Worm (Caenorhabditis elegans) whole organism, L4 larva: ENCODE measurements around the gene B0491.6.

Source experiments
- F26F4.8 ChIP-seq: fragments of 200-800 bp; sonication (Bioruptor generic); conservative IDR thresholded peaks from 2 replicates; pipeline ENCODE4 v1.3.6; 2022; ENCODE audit warnings: missing genetic modification characterization, missing compliant biosample characterization
- R02D3.7 ChIP-seq: fragments of 150-350 bp; sonication (generic microtip); optimal IDR thresholded peaks from 3 replicates; lab custom pipeline; 2014; ENCODE audit warnings: missing biosample characterization, missing genetic modification characterization
- T20F7.1 ChIP-seq: fragments of 200-800 bp; sonication (Bioruptor generic); optimal IDR thresholded peaks from 2 replicates; lab custom pipeline; 2018; ENCODE audit warnings: mild to moderate bottlenecking, missing genetic modification characterization, missing compliant biosample characterization
- ZK337.2 ChIP-seq: fragments of 200-800 bp; sonication (Bioruptor generic); IDR thresholded peaks from 2 replicates; pipeline ENCODE4 v1.3.6; 2022; ENCODE audit warnings: missing genetic modification reagents, missing genetic modification characterization, missing compliant biosample characterization
- aha-1 ChIP-seq: fragments of 150-350 bp; peaks from one replicate; lab custom pipeline; 2014; ENCODE audit warnings: missing biosample characterization, missing genetic modification characterization
- ceh-20 ChIP-seq: fragments of 200-800 bp; sonication (Bioruptor generic); IDR thresholded peaks from 2 replicates; pipeline ENCODE4 v1.3.6; 2022; ENCODE audit warnings: missing genetic modification reagents, missing genetic modification characterization, missing compliant biosample characterization
- ceh-28 ChIP-seq: fragments of 150-350 bp; optimal IDR thresholded peaks from 2 replicates; lab custom pipeline; 2014; ENCODE audit warnings: missing biosample characterization, missing genetic modification reagents, missing genetic modification characterization
- ceh-32 ChIP-seq: sonication (generic microtip); optimal IDR thresholded peaks from 2 replicates; lab custom pipeline; 2016; ENCODE audit warnings: mild to moderate bottlenecking, missing genetic modification characterization, missing compliant biosample characterization; ENCODE audit not compliant: poor library complexity
- ceh-62 ChIP-seq: sonication (generic microtip); optimal IDR thresholded peaks from 2 replicates; lab custom pipeline; 2017; ENCODE audit warnings: missing biosample characterization, missing genetic modification characterization
- ceh-82 ChIP-seq: sonication (generic microtip); optimal IDR thresholded peaks from 2 replicates; lab custom pipeline; 2017; ENCODE audit warnings: missing biosample characterization, missing genetic modification characterization
- ces-1 ChIP-seq: fragments of 150-350 bp; sonication (generic microtip); optimal IDR thresholded peaks from 4 replicates; lab custom pipeline; 2014; ENCODE audit warnings: missing biosample characterization, missing genetic modification reagents, missing genetic modification characterization
- cey-2 ChIP-seq: sonication (generic microtip); optimal IDR thresholded peaks from 3 replicates; lab custom pipeline; 2017; ENCODE audit warnings: missing genetic modification characterization, mild to moderate bottlenecking, missing compliant biosample characterization, antibody characterized with exemption, borderline replicate concordance; ENCODE audit not compliant: insufficient read depth
- ctbp-1 ChIP-seq: fragments of 200-800 bp; sonication (Bioruptor generic); IDR thresholded peaks from 2 replicates; pipeline ENCODE4 v1.3.6; 2022; ENCODE audit warnings: missing genetic modification reagents, missing genetic modification characterization, missing compliant biosample characterization
- daf-16 ChIP-seq, 3 experiments: sonication (generic microtip); optimal IDR thresholded peaks; 2 replicates each; lab custom pipeline; 2016 to 2017; ENCODE audit warnings: missing genetic modification characterization in 3 of 3, missing genetic modification reagents in 3 of 3, mild to moderate bottlenecking in 2 of 3, missing compliant biosample characterization in 2 of 3, missing biosample characterization in 1 of 3, moderate library complexity in 1 of 3
- dpl-1 ChIP-seq: fragments of 150-350 bp; optimal IDR thresholded peaks from 2 replicates; lab custom pipeline; 2014; ENCODE audit warnings: missing biosample characterization, missing genetic modification reagents, missing genetic modification characterization
- duxl-1 ChIP-seq: sonication (generic microtip); optimal IDR thresholded peaks from 2 replicates; lab custom pipeline; 2016; ENCODE audit warnings: mild to moderate bottlenecking, missing genetic modification characterization, moderate library complexity, missing compliant biosample characterization; ENCODE audit not compliant: poor library complexity
- egl-43 ChIP-seq: fragments of 200-800 bp; sonication (Bioruptor generic); IDR thresholded peaks from 2 replicates; pipeline ENCODE4 v1.3.6; 2022; ENCODE audit warnings: missing genetic modification reagents, missing genetic modification characterization, missing compliant biosample characterization
- fkh-10 ChIP-seq: fragments of 150-350 bp; optimal IDR thresholded peaks from 2 replicates; lab custom pipeline; 2014; ENCODE audit warnings: missing biosample characterization, missing genetic modification reagents, missing genetic modification characterization
- hif-1 ChIP-seq, 2 experiments: sonication (generic microtip); optimal IDR thresholded peaks; 2 replicates each; lab custom pipeline; 2016 to 2017; ENCODE audit warnings: missing compliant biosample characterization in 2 of 2, missing genetic modification characterization in 2 of 2, missing genetic modification reagents in 2 of 2, missing genotype in 2 of 2, mild to moderate bottlenecking in 1 of 2
- hlh-11 ChIP-seq: fragments of 200-800 bp; sonication (Bioruptor generic); optimal IDR thresholded peaks from 2 replicates; lab custom pipeline; 2018; ENCODE audit warnings: mild to moderate bottlenecking, missing genetic modification characterization, missing compliant biosample characterization
- hlh-30 ChIP-seq: sonication (generic microtip); optimal IDR thresholded peaks from 2 replicates; lab custom pipeline; 2017; ENCODE audit warnings: antibody characterized with exemption, mild to moderate bottlenecking, missing genetic modification characterization, missing compliant biosample characterization; ENCODE audit not compliant: insufficient read depth
- lin-1 ChIP-seq: fragments of 200-800 bp; sonication (Bioruptor generic); IDR thresholded peaks from 2 replicates; pipeline ENCODE4 v1.3.6; 2022; ENCODE audit warnings: missing genetic modification reagents, missing genetic modification characterization, missing compliant biosample characterization
- lin-13 ChIP-seq: fragments of 150-350 bp; optimal IDR thresholded peaks from 2 replicates; lab custom pipeline; 2014; ENCODE audit warnings: missing biosample characterization, missing genetic modification reagents, missing genetic modification characterization
- lin-15B ChIP-seq: fragments of 150-350 bp; sonication (generic microtip); optimal IDR thresholded peaks from 3 replicates; lab custom pipeline; 2014; ENCODE audit warnings: missing biosample characterization, missing genetic modification characterization
- lin-38 ChIP-seq: fragments of 200-800 bp; sonication (Bioruptor generic); IDR thresholded peaks from 2 replicates; pipeline ENCODE4 v1.3.6; 2022; ENCODE audit warnings: missing genetic modification reagents, missing genetic modification characterization, missing compliant biosample characterization
- lin-39 ChIP-seq: fragments of 150-350 bp; optimal IDR thresholded peaks from 2 replicates; lab custom pipeline; 2014; ENCODE audit warnings: missing biosample characterization, missing genetic modification reagents, missing genetic modification characterization
- lir-3 ChIP-seq: sonication (generic microtip); optimal IDR thresholded peaks from 2 replicates; lab custom pipeline; 2016; ENCODE audit warnings: mild to moderate bottlenecking, missing genetic modification characterization, missing compliant biosample characterization
- madf-9 ChIP-seq: fragments of 200-800 bp; sonication (Bioruptor generic); conservative IDR thresholded peaks from 2 replicates; pipeline ENCODE4 v1.3.6; 2022; ENCODE audit warnings: missing genetic modification reagents, missing genetic modification characterization, missing compliant biosample characterization
- mdl-1 ChIP-seq, 2 experiments: fragments of 150-350 bp in 1 of 2; sonication (generic microtip) in 1 of 2; optimal IDR thresholded peaks; 2 replicates each; lab custom pipeline; 2014 to 2017; ENCODE audit warnings: missing biosample characterization in 2 of 2, missing genetic modification characterization in 2 of 2
- mes-2 ChIP-seq: sonication (generic microtip); optimal IDR thresholded peaks from 2 replicates; lab custom pipeline; 2016; ENCODE audit warnings: missing genotype, mild to moderate bottlenecking, missing genetic modification characterization, missing compliant biosample characterization; ENCODE audit not compliant: poor library complexity, severe bottlenecking
- nhr-10 ChIP-seq: fragments of 150-350 bp; optimal IDR thresholded peaks from 2 replicates; lab custom pipeline; 2014; ENCODE audit warnings: missing biosample characterization, missing genetic modification characterization
- nhr-102 ChIP-seq: sonication (generic microtip); optimal IDR thresholded peaks from 2 replicates; lab custom pipeline; 2016; ENCODE audit warnings: mild to moderate bottlenecking, missing genetic modification characterization, moderate library complexity, missing compliant biosample characterization
- nhr-11 ChIP-seq: fragments of 150-350 bp; optimal IDR thresholded peaks from 2 replicates; lab custom pipeline; 2014; ENCODE audit warnings: missing biosample characterization, missing genetic modification characterization
- nhr-237 ChIP-seq: sonication (generic microtip); optimal IDR thresholded peaks from 2 replicates; lab custom pipeline; 2017; ENCODE audit warnings: missing biosample characterization, missing genetic modification characterization
- nhr-28 ChIP-seq: fragments of 150-350 bp; optimal IDR thresholded peaks from 2 replicates; lab custom pipeline; 2014; ENCODE audit warnings: missing biosample characterization, missing genetic modification characterization
- nhr-41 ChIP-seq: fragments of 200-800 bp; sonication (Bioruptor generic); IDR thresholded peaks from 2 replicates; pipeline ENCODE4 v1.3.6; 2022; ENCODE audit warnings: missing genetic modification reagents, missing genetic modification characterization, missing compliant biosample characterization
- nhr-42 ChIP-seq: fragments of 200-800 bp; sonication (Bioruptor generic); IDR thresholded peaks from 2 replicates; pipeline ENCODE4 v1.3.6; 2022; ENCODE audit warnings: missing genetic modification characterization, missing compliant biosample characterization
- nhr-48 ChIP-seq: sonication (generic microtip); optimal IDR thresholded peaks from 2 replicates; lab custom pipeline; 2016; ENCODE audit warnings: mild to moderate bottlenecking, missing genetic modification characterization, missing compliant biosample characterization
- nhr-76 ChIP-seq: fragments of 150-350 bp; optimal IDR thresholded peaks from 2 replicates; lab custom pipeline; 2014; ENCODE audit warnings: missing biosample characterization, missing genetic modification characterization
- php-3 ChIP-seq: fragments of 200-800 bp; sonication (Bioruptor generic); IDR thresholded peaks from 2 replicates; pipeline ENCODE4 v1.3.6; 2022; ENCODE audit warnings: missing genetic modification reagents, missing genetic modification characterization, missing compliant biosample characterization
- saeg-2 ChIP-seq: fragments of 200-800 bp; sonication (Bioruptor generic); IDR thresholded peaks from 2 replicates; pipeline ENCODE4 v1.3.6; 2022; ENCODE audit warnings: missing genetic modification reagents, missing genetic modification characterization, missing compliant biosample characterization
- skn-1 ChIP-seq: fragments of 150-350 bp; optimal IDR thresholded peaks from 2 replicates; lab custom pipeline; 2014; ENCODE audit warnings: missing biosample characterization, missing genetic modification characterization
- spr-3 ChIP-seq: fragments of 200-800 bp; sonication (Bioruptor generic); optimal IDR thresholded peaks from 2 replicates; lab custom pipeline; 2018; ENCODE audit warnings: mild to moderate bottlenecking, missing genetic modification characterization, missing compliant biosample characterization
- tag-97 ChIP-seq: fragments of 200-800 bp; sonication (Bioruptor generic); IDR thresholded peaks from 2 replicates; pipeline ENCODE4 v1.3.6; 2022; ENCODE audit warnings: missing genetic modification characterization, missing compliant biosample characterization
- unc-39 ChIP-seq: sonication (generic microtip); optimal IDR thresholded peaks from 2 replicates; lab custom pipeline; 2017; ENCODE audit warnings: missing biosample characterization, missing genetic modification characterization
- unc-62 ChIP-seq, 3 experiments: fragments of 150-350 bp in 1 of 3; sonication (generic microtip); optimal IDR thresholded peaks in 2 of 3; peaks in 1 of 3; 1 replicate in 1 of 3; 2 replicates in 2 of 3; lab custom pipeline; 2014 to 2017; ENCODE audit warnings: missing biosample characterization in 3 of 3, missing genetic modification characterization in 3 of 3, missing genetic modification reagents in 3 of 3, missing genotype in 1 of 3
- zip-11 ChIP-seq: fragments of 200-800 bp; sonication (Bioruptor generic); IDR thresholded peaks from 2 replicates; pipeline ENCODE4 v1.3.6; 2022; ENCODE audit warnings: missing genetic modification characterization, missing compliant biosample characterization
- zip-2 ChIP-seq: fragments of 150-350 bp; optimal IDR thresholded peaks from 2 replicates; lab custom pipeline; 2014; ENCODE audit warnings: missing biosample characterization, missing genetic modification characterization
- ztf-11 ChIP-seq: fragments of 150-350 bp; optimal IDR thresholded peaks from 2 replicates; lab custom pipeline; 2014; ENCODE audit warnings: missing biosample characterization, missing genetic modification characterization
- ztf-7 ChIP-seq: fragments of 150-350 bp; optimal IDR thresholded peaks from 2 replicates; lab custom pipeline; 2014; ENCODE audit warnings: missing biosample characterization, missing genetic modification characterization

Gene B0491.6

DNA sequence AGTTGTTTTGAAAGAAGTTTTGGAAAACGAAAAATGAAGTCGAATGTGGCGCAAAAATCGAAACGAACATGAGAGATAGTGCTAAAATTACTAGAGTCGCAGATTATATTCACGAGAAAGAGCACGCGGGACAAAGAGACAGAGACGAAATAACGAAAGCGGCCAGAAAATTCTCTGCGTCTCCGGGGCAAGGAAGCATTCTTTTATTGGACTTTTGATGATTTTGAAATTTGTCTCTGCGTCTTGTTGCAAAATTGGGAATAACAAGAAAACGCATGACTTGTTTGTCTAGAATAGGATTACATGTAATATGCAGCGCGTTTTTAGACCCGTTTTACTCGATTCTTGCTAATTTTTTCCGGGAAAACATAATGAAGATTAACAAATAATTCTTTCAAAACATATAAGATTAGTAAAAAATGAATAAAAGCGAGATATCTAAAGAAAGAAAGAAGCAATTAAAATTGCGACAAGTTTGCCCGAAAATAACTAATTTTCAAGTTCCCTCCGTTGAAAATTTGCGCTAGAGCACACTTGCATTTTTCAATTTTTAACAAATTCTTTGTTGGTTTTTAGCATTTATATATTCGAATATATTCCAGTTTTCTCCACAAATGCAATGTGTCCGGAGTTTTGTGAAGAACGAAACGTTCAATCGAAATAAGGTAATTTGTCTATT, at the start of gene B0491.6, which contains the start of gene pigm-1 (continued):
- no peak for TF ChIP-seq php-3
- no peak for TF ChIP-seq nhr-102 (tag; lab: Kevin White, UChicago)
- TF ChIP-seq lin-13 (GFP tag; lab: Kevin White, UChicago) = no peak
- TF ChIP-seq nhr-41 = no peak
- TF ChIP-seq F26F4.8 (GFP tag; lab: Robert Waterston, UW) = no peak
- no peak for TF ChIP-seq cey-2
- no peak for TF ChIP-seq ceh-28 (tag; lab: Kevin White, UChicago)
- no peak for TF ChIP-seq ztf-11
- TF ChIP-seq unc-62 (GFP tag; optimal IDR thresholded peaks at IDR 0.05 in 1 of 2; lab: Kevin White, UChicago) = peak in 1 of 2 experiments; percentile 83
- TF ChIP-seq unc-62 (tag; optimal IDR thresholded peaks at IDR 0.05; lab: Kevin White, UChicago) = no peak
- no peak for TF ChIP-seq lir-3
- TF ChIP-seq ceh-62 (tag; lab: Kevin White, UChicago) = no peak
- peak; percentile 63 for TF ChIP-seq ces-1
- peak; percentile 76 for TF ChIP-seq lin-38 (GFP tag; lab: Robert Waterston, UW)
- TF ChIP-seq ceh-20 (GFP tag; lab: Robert Waterston, UW) = no peak
- TF ChIP-seq ctbp-1 (GFP tag; lab: Robert Waterston, UW) = peak; percentile 50; the same call in 1 of the 2 replicates
- TF ChIP-seq ceh-32 (tag; lab: Kevin White, UChicago) = no peak
- peak; percentile 52 for TF ChIP-seq nhr-11 (tag; lab: Kevin White, UChicago)
- TF ChIP-seq mes-2 = peak; percentile 78
- no peak for TF ChIP-seq duxl-1 (tag; lab: Kevin White, UChicago)
- no peak for TF ChIP-seq ZK337.2
- peak in 1 of 2 experiments; percentile 32 for TF ChIP-seq hif-1 (tag; optimal IDR thresholded peaks at IDR 0.05; lab: Kevin White, UChicago)
- TF ChIP-seq tag-97 (GFP tag; lab: Robert Waterston, UW) = no peak
- no peak for TF ChIP-seq egl-43
- peak; percentile 71 for TF ChIP-seq T20F7.1 (GFP tag; lab: Kevin White, UChicago)
- TF ChIP-seq daf-16 (GFP tag; optimal IDR thresholded peaks at IDR 0.05; lab: Kevin White, UChicago) = no peak
- peak; percentile 48 for TF ChIP-seq daf-16 (tag; optimal IDR thresholded peaks at IDR 0.05; lab: Kevin White, UChicago)
- TF ChIP-seq fkh-10 (GFP tag; lab: Kevin White, UChicago) = peak; percentile 76
- TF ChIP-seq aha-1 = no peak
- no peak for TF ChIP-seq spr-3 (GFP tag; lab: Kevin White, UChicago)
- no peak for TF ChIP-seq lin-39 (tag; lab: Kevin White, UChicago)
- no peak for TF ChIP-seq nhr-237 (tag; lab: Kevin White, UChicago)
- no peak for TF ChIP-seq nhr-10 (tag; lab: Kevin White, UChicago)
- TF ChIP-seq nhr-28 (tag; lab: Kevin White, UChicago) = peak; percentile 15
- TF ChIP-seq R02D3.7 = no peak
- no peak for TF ChIP-seq ztf-7 (tag; lab: Kevin White, UChicago)
- no peak for TF ChIP-seq ceh-82
- TF ChIP-seq zip-11 (GFP tag; lab: Robert Waterston, UW) = no peak
- no peak for TF ChIP-seq skn-1 (tag; lab: Kevin White, UChicago)
- TF ChIP-seq dpl-1 (GFP tag; lab: Kevin White, UChicago) = peak; percentile 77
- peak in 1 of 2 experiments; percentile 56 for TF ChIP-seq mdl-1 (tag; optimal IDR thresholded peaks at IDR 0.05; lab: Kevin White, UChicago)
- no peak for TF ChIP-seq lin-1 (GFP tag; lab: Robert Waterston, UW)
- TF ChIP-seq nhr-48 (tag; lab: Kevin White, UChicago) = peak; percentile 16
- no peak for TF ChIP-seq nhr-42 (GFP tag; lab: Robert Waterston, UW)
- no peak for TF ChIP-seq madf-9 (GFP tag; lab: Robert Waterston, UW)
- TF ChIP-seq lin-15B = no peak
- peak; percentile 70 for TF ChIP-seq hlh-11 (tag; lab: Kevin White, UChicago)
- no peak for TF ChIP-seq unc-39
- no peak for TF ChIP-seq nhr-76 (tag; lab: Kevin White, UChicago)
- no peak for TF ChIP-seq zip-2
- TF ChIP-seq saeg-2 (GFP tag; lab: Robert Waterston, UW) = no peak
- peak; percentile 90 for TF ChIP-seq hlh-30 (tag; lab: Kevin White, UChicago)
